Fruit fly (Drosophila melanogaster) whole organism, embryonic: ENCODE results near the gene CG43915.

Experiments used
- Ada2b ChIP-seq: fragments of 200-800 bp; sonication (Bioruptor generic); IDR thresholded peaks from 2 replicates; pipeline ENCODE4 v1.3.6; 2022; ENCODE audit warnings: missing biosample characterization, missing genetic modification characterization
- Blimp-1 ChIP-seq: fragments of 200-800 bp; sonication (Bioruptor generic); optimal IDR thresholded peaks from 3 replicates; lab custom pipeline; 2018; ENCODE audit warnings: missing biosample characterization, missing genetic modification characterization, mild to moderate bottlenecking, moderate library complexity, missing genetic modification reagents
- BtbVII ChIP-seq: fragments of 200-800 bp; sonication (Bioruptor generic); optimal IDR thresholded peaks from 3 replicates; lab custom pipeline; 2017; ENCODE audit warnings: missing biosample characterization, mild to moderate bottlenecking, missing genetic modification characterization
- CG10321 ChIP-seq: fragments of 200-800 bp; sonication (Bioruptor generic); IDR thresholded peaks from 2 replicates; pipeline ENCODE4 v1.3.6; 2022; ENCODE audit warnings: missing biosample characterization, missing genetic modification characterization
- CG10431 ChIP-seq: fragments of 200-800 bp; sonication (Bioruptor generic); optimal IDR thresholded peaks from 3 replicates; lab custom pipeline; 2018; ENCODE audit warnings: missing biosample characterization, mild to moderate bottlenecking, missing genetic modification characterization
- CG10959 ChIP-seq: fragments of 200-800 bp; sonication (Bioruptor generic); IDR thresholded peaks from 2 replicates; pipeline ENCODE4 v1.3.6; 2022; ENCODE audit warnings: missing biosample characterization, missing genetic modification characterization
- CG10979 ChIP-seq: fragments of 200-800 bp; sonication (Bioruptor generic); optimal IDR thresholded peaks from 2 replicates; lab custom pipeline; 2018; ENCODE audit warnings: missing biosample characterization, mild to moderate bottlenecking, missing genetic modification characterization, moderate library complexity
- CG11247 ChIP-seq: fragments of 200-800 bp; sonication (Bioruptor generic); IDR thresholded peaks from 2 replicates; pipeline ENCODE4 v1.3.6; 2022; ENCODE audit warnings: missing biosample characterization, missing genetic modification characterization
- CG12219 ChIP-seq: fragments of 200-800 bp; sonication (Bioruptor generic); optimal IDR thresholded peaks from 3 replicates; lab custom pipeline; 2018; ENCODE audit warnings: missing biosample characterization, mild to moderate bottlenecking, missing genetic modification characterization
- CG13287 ChIP-seq: fragments of 200-800 bp; sonication (Bioruptor generic); IDR thresholded peaks from 2 replicates; pipeline ENCODE4 v1.3.6; 2022; ENCODE audit warnings: missing biosample characterization, missing genetic modification characterization; ENCODE audit not compliant: partially characterized antibody
- CG13894 ChIP-seq: fragments of 200-800 bp; sonication (Bioruptor generic); optimal IDR thresholded peaks from 3 replicates; lab custom pipeline; 2018; ENCODE audit warnings: missing biosample characterization, mild to moderate bottlenecking, missing genetic modification characterization, moderate library complexity
- CG14441 ChIP-seq: fragments of 200-800 bp; sonication (Bioruptor generic); IDR thresholded peaks from 2 replicates; pipeline ENCODE4 v1.3.6; 2022; ENCODE audit warnings: missing biosample characterization, missing genetic modification characterization
- CG14710 ChIP-seq: fragments of 200-800 bp; sonication (Bioruptor generic); optimal IDR thresholded peaks from 3 replicates; lab custom pipeline; 2019; ENCODE audit warnings: missing biosample characterization, mild to moderate bottlenecking, missing genetic modification characterization, moderate library complexity
- CG16815 ChIP-seq: fragments of 200-800 bp; sonication (Bioruptor generic); optimal IDR thresholded peaks from 3 replicates; lab custom pipeline; 2017; ENCODE audit warnings: missing biosample characterization, mild to moderate bottlenecking, missing genetic modification characterization
- CG17385 ChIP-seq: fragments of 200-800 bp; sonication (Bioruptor generic); optimal IDR thresholded peaks from 3 replicates; lab custom pipeline; 2018; ENCODE audit warnings: missing biosample characterization, mild to moderate bottlenecking, missing genetic modification characterization
- CG17612 ChIP-seq: fragments of 200-800 bp; sonication (Bioruptor generic); IDR thresholded peaks from 2 replicates; pipeline ENCODE4 v1.3.6; 2022; ENCODE audit warnings: missing biosample characterization, missing genetic modification characterization
- CG17829 ChIP-seq: fragments of 200-800 bp; optimal IDR thresholded peaks from 2 replicates; lab custom pipeline; 2019; ENCODE audit warnings: missing biosample characterization, mild to moderate bottlenecking, missing genetic modification characterization, moderate library complexity
- CG32532 ChIP-seq: fragments of 200-800 bp; sonication (Bioruptor generic); IDR thresholded peaks from 2 replicates; pipeline ENCODE4 v1.3.6; 2022; ENCODE audit warnings: missing biosample characterization, missing genetic modification characterization
- CG33213 ChIP-seq: fragments of 200-800 bp; sonication (Bioruptor generic); optimal IDR thresholded peaks from 3 replicates; lab custom pipeline; 2016; ENCODE audit warnings: missing biosample characterization, missing genetic modification characterization
- CG4404 ChIP-seq: fragments of 200-800 bp; sonication (Bioruptor generic); IDR thresholded peaks from 2 replicates; pipeline ENCODE4 v1.3.6; 2022; ENCODE audit warnings: missing biosample characterization, missing genetic modification characterization
- CG6175 ChIP-seq: fragments of 200-800 bp; sonication (Bioruptor generic); IDR thresholded peaks from 3 replicates; pipeline ENCODE4 v1.3.6; 2022; ENCODE audit warnings: missing biosample characterization, missing genetic modification characterization
- CG6854 ChIP-seq: fragments of 200-800 bp; sonication (Bioruptor generic); optimal IDR thresholded peaks from 3 replicates; lab custom pipeline; 2017; ENCODE audit warnings: missing biosample characterization, mild to moderate bottlenecking, missing genetic modification characterization
- CG8924 ChIP-seq: fragments of 200-800 bp; optimal IDR thresholded peaks from 3 replicates; lab custom pipeline; 2019; ENCODE audit warnings: missing biosample characterization, mild to moderate bottlenecking, missing genetic modification characterization, moderate library complexity
- CG9215 ChIP-seq: fragments of 200-800 bp; sonication (Bioruptor generic); IDR thresholded peaks from 2 replicates; pipeline ENCODE4 v1.3.6; 2022; ENCODE audit warnings: missing biosample characterization, missing genetic modification characterization
- Camta ChIP-seq: fragments of 200-800 bp; sonication (Bioruptor generic); optimal IDR thresholded peaks from 2 replicates; lab custom pipeline; 2016; ENCODE audit warnings: missing biosample characterization, missing genetic modification characterization
- Dref ChIP-seq: fragments of 200-800 bp; sonication (Bioruptor generic); IDR thresholded peaks from 2 replicates; pipeline ENCODE4 v1.3.6; 2022; ENCODE audit warnings: missing biosample characterization, missing genetic modification characterization
- Hand ChIP-seq: fragments of 200-800 bp; sonication (Bioruptor generic); optimal IDR thresholded peaks from 2 replicates; lab custom pipeline; 2017; ENCODE audit warnings: mild to moderate bottlenecking, missing biosample characterization, missing genetic modification reagents, missing genetic modification characterization
- Hey ChIP-seq: fragments of 200-800 bp; sonication (Bioruptor generic); optimal IDR thresholded peaks from 3 replicates; lab custom pipeline; 2018; ENCODE audit warnings: missing biosample characterization, mild to moderate bottlenecking, missing genetic modification characterization
- MBD-R2 ChIP-seq: fragments of 200-800 bp; sonication (Bioruptor generic); IDR thresholded peaks from 2 replicates; pipeline ENCODE4 v1.3.6; 2022; ENCODE audit warnings: missing biosample characterization, missing genetic modification characterization
- Med ChIP-seq: fragments of 200-800 bp; sonication (Bioruptor generic); peaks from one replicate; lab custom pipeline; 2016; ENCODE audit warnings: missing biosample characterization, missing genetic modification characterization, mild to moderate bottlenecking, inconsistent platforms, moderate library complexity
- Ssrp ChIP-seq: fragments of 200-800 bp; sonication (Bioruptor generic); optimal IDR thresholded peaks from 2 replicates; lab custom pipeline; 2018; ENCODE audit warnings: missing biosample characterization, mild to moderate bottlenecking, missing genetic modification characterization, moderate library complexity
- Vsx1 ChIP-seq: fragments of 200-800 bp; sonication (Bioruptor generic); optimal IDR thresholded peaks from 2 replicates; lab custom pipeline; 2017; ENCODE audit warnings: missing biosample characterization, mild to moderate bottlenecking, missing genetic modification characterization, missing genetic modification reagents
- ab ChIP-seq: fragments of 200-800 bp; sonication (Bioruptor generic); optimal IDR thresholded peaks from 2 replicates; lab custom pipeline; 2016; ENCODE audit warnings: missing biosample characterization, missing genetic modification characterization
- bigmax ChIP-seq: fragments of 200-800 bp; sonication (Bioruptor generic); optimal IDR thresholded peaks from 2 replicates; lab custom pipeline; 2018; ENCODE audit warnings: missing biosample characterization, mild to moderate bottlenecking, missing genetic modification characterization
- bsh ChIP-seq, 2 experiments: fragments of 200-800 bp; sonication (Bioruptor generic); optimal IDR thresholded peaks; 2 replicates each; lab custom pipeline; 2017 to 2018; ENCODE audit warnings: mild to moderate bottlenecking in 2 of 2, missing biosample characterization in 2 of 2, missing genetic modification characterization in 2 of 2, moderate library complexity in 1 of 2
- chinmo ChIP-seq: fragments of 200-800 bp; sonication (Bioruptor generic); IDR thresholded peaks from 4 replicates; pipeline ENCODE4 v1.3.6; 2022; ENCODE audit warnings: missing biosample characterization, missing genetic modification characterization; ENCODE audit not compliant: partially characterized antibody
- fd64A ChIP-seq: fragments of 200-800 bp; sonication (Bioruptor generic); optimal IDR thresholded peaks from 3 replicates; lab custom pipeline; 2018; ENCODE audit warnings: missing biosample characterization, mild to moderate bottlenecking, missing genetic modification characterization
- fru ChIP-seq: fragments of >200 bp; optimal IDR thresholded peaks from 2 replicates; lab custom pipeline; 2017
- gcm2 ChIP-seq: fragments of 200-800 bp; sonication (Bioruptor generic); optimal IDR thresholded peaks from 2 replicates; lab custom pipeline; 2016; ENCODE audit warnings: missing biosample characterization, missing genetic modification characterization
- gro ChIP-seq: fragments of 200-800 bp; sonication (Bioruptor generic); optimal IDR thresholded peaks from 2 replicates; lab custom pipeline; 2016; ENCODE audit warnings: missing biosample characterization, missing genetic modification characterization
- h ChIP-seq: fragments of >200 bp; optimal IDR thresholded peaks from 2 replicates; lab custom pipeline; 2017
- lov ChIP-seq, 2 experiments: fragments of 200-800 bp in 1 of 2; fragments of >200 bp in 1 of 2; sonication (Bioruptor generic) in 1 of 2; IDR thresholded peaks in 1 of 2; optimal IDR thresholded peaks in 1 of 2; 2 replicates in 1 of 2; 3 replicates in 1 of 2; pipeline versions ENCODE4 v1.3.6 to Lab custom; 2017 to 2022; ENCODE audit warnings: missing biosample characterization in 1 of 2, missing genetic modification characterization in 1 of 2
- luna ChIP-seq: fragments of 200-800 bp; sonication (Bioruptor generic); optimal IDR thresholded peaks from 2 replicates; lab custom pipeline; 2016; ENCODE audit warnings: missing biosample characterization, missing genetic modification characterization
- onecut ChIP-seq: fragments of 200-800 bp; sonication (Bioruptor generic); IDR thresholded peaks from 2 replicates; pipeline ENCODE4 v1.3.6; 2022; ENCODE audit warnings: missing biosample characterization, missing genetic modification characterization
- p53 ChIP-seq: fragments of 200-800 bp; sonication (Bioruptor generic); optimal IDR thresholded peaks from 2 replicates; lab custom pipeline; 2016; ENCODE audit warnings: missing biosample characterization, missing genetic modification characterization
- pb ChIP-seq: fragments of 200-800 bp; sonication (Bioruptor generic); optimal IDR thresholded peaks from 3 replicates; lab custom pipeline; 2016; ENCODE audit warnings: missing biosample characterization, missing genetic modification characterization
- ranshi ChIP-seq: fragments of 200-800 bp; sonication (Bioruptor generic); IDR thresholded peaks from 2 replicates; pipeline ENCODE4 v1.3.6; 2022; ENCODE audit warnings: missing biosample characterization, missing genetic modification characterization
- so ChIP-seq: fragments of 200-800 bp; sonication (Bioruptor generic); IDR thresholded peaks from 3 replicates; pipeline ENCODE4 v1.3.6; 2022; ENCODE audit warnings: missing biosample characterization, missing genetic modification characterization
- sqz ChIP-seq: fragments of 200-800 bp; sonication (Bioruptor generic); optimal IDR thresholded peaks from 3 replicates; lab custom pipeline; 2018; ENCODE audit warnings: missing biosample characterization, mild to moderate bottlenecking, missing genetic modification characterization
- wek ChIP-seq: fragments of 200-800 bp; sonication (Bioruptor generic); optimal IDR thresholded peaks from 3 replicates; lab custom pipeline; 2018; ENCODE audit warnings: missing biosample characterization, mild to moderate bottlenecking, missing genetic modification characterization, moderate library complexity
- zf30C ChIP-seq: fragments of 200-800 bp; sonication (Bioruptor generic); optimal IDR thresholded peaks from 3 replicates; lab custom pipeline; 2018; ENCODE audit warnings: missing biosample characterization, mild to moderate bottlenecking, missing genetic modification characterization

The CG43915 gene

DNA sequence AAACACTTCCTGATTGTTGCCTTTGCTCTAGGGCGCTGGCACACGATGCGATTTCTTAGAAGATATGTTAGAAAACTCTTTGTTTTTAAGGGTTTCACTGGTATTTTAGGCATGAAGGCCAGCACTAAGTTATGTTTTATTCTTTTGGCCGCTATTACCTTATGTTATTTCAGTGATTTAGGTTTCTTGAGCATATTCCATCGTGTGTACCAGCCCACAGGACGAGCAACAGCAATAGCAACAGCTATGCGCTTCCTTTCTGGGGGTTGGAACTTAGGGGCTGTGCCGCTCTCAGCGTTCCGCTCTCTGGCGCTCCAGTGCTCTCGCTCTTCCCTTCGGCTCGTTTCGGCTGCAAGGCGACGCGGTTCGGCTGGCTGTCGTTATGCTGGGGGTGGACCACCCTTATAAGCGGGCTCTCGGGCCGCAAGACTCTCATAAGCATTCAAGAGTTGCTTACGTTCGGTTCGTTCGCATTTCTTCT lies 10.8 kb downstream of the CG43915 start, which contains the start of gene scrt (continued):
- TF ChIP-seq Camta (GFP tag; lab: Kevin White, UChicago) = peak; percentile 11
- peak in 1 of 2 experiments; percentile 63 for TF ChIP-seq bsh (GFP tag; optimal IDR thresholded peaks at IDR 0.05; lab: Kevin White, UChicago)
- peak; percentile 28 for TF ChIP-seq CG12219
- no peak for TF ChIP-seq Vsx1
- TF ChIP-seq luna (GFP tag; lab: Kevin White, UChicago) = no peak
- TF ChIP-seq gro (GFP tag; lab: Kevin White, UChicago) = no peak
- 0 out of 2 replicates have a peak, but pooled peaks have one; percentile 29 for TF ChIP-seq CG9215 (GFP tag; lab: Robert Waterston, UW)
- peak; percentile 70 for TF ChIP-seq CG14710
- TF ChIP-seq BtbVII (GFP tag; lab: Kevin White, UChicago) = peak; percentile 28
- TF ChIP-seq CG4404 = peak; percentile 77
- TF ChIP-seq CG16815 (GFP tag; lab: Kevin White, UChicago) = peak; percentile 36
- peak; percentile 66 for TF ChIP-seq CG13287 (GFP tag; lab: Robert Waterston, UW)
- TF ChIP-seq CG8924 (tag; lab: Kevin White, UChicago) = peak; percentile 76
- TF ChIP-seq lov (optimal IDR thresholded peaks at IDR 0.05; lab: Kevin White, UChicago) = no peak
- TF ChIP-seq lov (GFP tag; IDR thresholded peaks at IDR 0.05; lab: Robert Waterston, UW) = peak; percentile 32; the same call in 1 of the 3 replicates
- peak; percentile 61 for TF ChIP-seq onecut (GFP tag; lab: Robert Waterston, UW)
- TF ChIP-seq Ada2b (GFP tag; lab: Robert Waterston, UW) = peak; percentile 51

DNA sequence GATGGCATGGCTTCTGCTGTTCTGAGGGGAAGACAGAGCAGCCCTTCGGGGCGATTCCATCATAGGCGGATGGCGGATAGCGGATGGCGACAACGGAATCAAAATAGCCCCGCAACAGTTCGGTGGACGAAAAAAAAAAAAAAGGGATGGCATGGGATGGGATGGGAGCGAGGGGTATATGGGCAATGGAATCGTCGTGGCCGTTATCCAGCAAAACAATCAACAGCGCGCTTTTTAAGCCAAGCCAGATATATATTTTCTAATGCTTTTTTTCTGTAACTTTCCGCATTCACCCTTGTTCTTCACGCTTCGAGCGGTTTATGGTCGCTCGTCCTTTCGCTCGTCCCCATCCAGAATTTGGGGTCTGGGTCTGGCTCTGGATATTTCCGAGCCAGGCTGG lies 22.9 kb downstream of the CG43915 start:
- TF ChIP-seq CG6854 (GFP tag; lab: Kevin White, UChicago) = no peak
- TF ChIP-seq wek (GFP tag; lab: Kevin White, UChicago) = no peak
- TF ChIP-seq CG17612 (GFP tag; lab: Robert Waterston, UW) = no peak
- TF ChIP-seq CG32532 (GFP tag; lab: Robert Waterston, UW) = 0 out of 2 replicates have a peak, but pooled peaks have one; percentile 11
- TF ChIP-seq Ssrp (tag; lab: Kevin White, UChicago) = no peak
- no peak for TF ChIP-seq Hey
- TF ChIP-seq ranshi (GFP tag; lab: Robert Waterston, UW) = no peak
- no peak for TF ChIP-seq Med (GFP tag; lab: Kevin White, UChicago)
- no peak for TF ChIP-seq CG33213
- no peak for TF ChIP-seq CG11247 (GFP tag; lab: Robert Waterston, UW)
- no peak for TF ChIP-seq bigmax (GFP tag; lab: Kevin White, UChicago)
- TF ChIP-seq h (lab: Kevin White, UChicago) = no peak
- no peak for TF ChIP-seq pb (GFP tag; lab: Kevin White, UChicago)
- TF ChIP-seq fd64A = no peak
- TF ChIP-seq CG14441 (GFP tag; lab: Robert Waterston, UW) = no peak
- TF ChIP-seq MBD-R2 = no peak
- no peak for TF ChIP-seq zf30C (GFP tag; lab: Kevin White, UChicago)
- TF ChIP-seq fru = no peak
- peak; percentile 88 for TF ChIP-seq CG13894 (tag; lab: Kevin White, UChicago)
- TF ChIP-seq CG10321 = no peak
- no peak for TF ChIP-seq CG10979 (tag; lab: Kevin White, UChicago)
- no peak for TF ChIP-seq chinmo (GFP tag; lab: Robert Waterston, UW)
- no peak for TF ChIP-seq CG10431 (GFP tag; lab: Kevin White, UChicago)
- TF ChIP-seq CG17385 (GFP tag; lab: Kevin White, UChicago) = no peak
- no peak for TF ChIP-seq Hand
- TF ChIP-seq CG6175 (GFP tag; lab: Robert Waterston, UW) = no peak
- 0 out of 2 replicates have a peak, but pooled peaks have one; percentile 31 for TF ChIP-seq Dref (GFP tag; lab: Robert Waterston, UW)
- no peak for TF ChIP-seq Blimp-1 (GFP tag; lab: Kevin White, UChicago)
- TF ChIP-seq CG10959 (GFP tag; lab: Robert Waterston, UW) = no peak
- no peak for TF ChIP-seq CG17829
- TF ChIP-seq p53 (GFP tag; lab: Kevin White, UChicago) = no peak
- TF ChIP-seq ab (GFP tag; lab: Kevin White, UChicago) = no peak
- peak; percentile 59 for TF ChIP-seq sqz (GFP tag; lab: Kevin White, UChicago)
- no peak for TF ChIP-seq gcm2 (GFP tag; lab: Kevin White, UChicago)
- no peak for TF ChIP-seq so (GFP tag; lab: Robert Waterston, UW)
